Worm (Caenorhabditis elegans): ENCODE data around the gene M110.9.

ce11 chrII:8198503-8198902 lies 32.6 kb upstream of the M110.9 start, which contains the start of gene qua-1:
- no peak for TF ChIP-seq ceh-34 (tag; optimal IDR thresholded peaks at IDR 0.05)
- TF ChIP-seq madf-2 (tag; optimal IDR thresholded peaks at IDR 0.05): no peak
- TF ChIP-seq nhr-11 (tag; optimal IDR thresholded peaks at IDR 0.05): no peak
- no peak for TF ChIP-seq elt-2 (tag; optimal IDR thresholded peaks at IDR 0.05)

Measured in whole organism, late embryonic.